Worm (Caenorhabditis elegans) whole organism, L4 larva: Measurements from ENCODE around the gene wrt-3.
A peak's percentile ranks its signal among the peaks of the same experiment; 100 is the strongest.

ENCODE experiments used
- F10B5.3 ChIP-seq: sonication (generic microtip); optimal IDR thresholded peaks from 2 replicates; lab custom pipeline; 2016; ENCODE audit warnings: mild to moderate bottlenecking, missing genetic modification characterization, missing compliant biosample characterization
- F26F4.8 ChIP-seq: fragments of 200-800 bp; sonication (Bioruptor generic); conservative IDR thresholded peaks from 2 replicates; pipeline ENCODE4 v1.3.6; 2022; ENCODE audit warnings: missing genetic modification characterization, missing compliant biosample characterization
- F37D6.2 ChIP-seq: sonication (generic microtip); optimal IDR thresholded peaks from 2 replicates; lab custom pipeline; 2016; ENCODE audit warnings: mild to moderate bottlenecking, missing genetic modification characterization, missing compliant biosample characterization
- F49E8.2 ChIP-seq: sonication (generic microtip); optimal IDR thresholded peaks from 2 replicates; lab custom pipeline; 2016; ENCODE audit warnings: missing compliant biosample characterization, mild to moderate bottlenecking, missing genetic modification characterization, borderline replicate concordance
- R02D3.7 ChIP-seq: fragments of 150-350 bp; sonication (generic microtip); optimal IDR thresholded peaks from 3 replicates; lab custom pipeline; 2014; ENCODE audit warnings: missing biosample characterization, missing genetic modification characterization
- T20F7.1 ChIP-seq: fragments of 200-800 bp; sonication (Bioruptor generic); optimal IDR thresholded peaks from 2 replicates; lab custom pipeline; 2018; ENCODE audit warnings: mild to moderate bottlenecking, missing genetic modification characterization, missing compliant biosample characterization
- T26A8.4 ChIP-seq: fragments of 200-800 bp; sonication (Bioruptor generic); IDR thresholded peaks from 2 replicates; pipeline ENCODE4 v1.3.6; 2022; ENCODE audit warnings: missing genetic modification characterization, missing compliant biosample characterization
- aha-1 ChIP-seq: fragments of 150-350 bp; peaks from one replicate; lab custom pipeline; 2014; ENCODE audit warnings: missing biosample characterization, missing genetic modification characterization
- ama-1 ChIP-seq: fragments of 150-350 bp; optimal IDR thresholded peaks from 2 replicates; lab custom pipeline; 2014; ENCODE audit warnings: inconsistent platforms, mixed read lengths
- ceh-32 ChIP-seq: sonication (generic microtip); optimal IDR thresholded peaks from 2 replicates; lab custom pipeline; 2016; ENCODE audit warnings: mild to moderate bottlenecking, missing genetic modification characterization, missing compliant biosample characterization; ENCODE audit not compliant: poor library complexity
- ceh-44 ChIP-seq: fragments of 200-800 bp; sonication (Bioruptor generic); IDR thresholded peaks from 2 replicates; pipeline ENCODE4 v1.3.6; 2022; ENCODE audit warnings: missing genetic modification reagents, missing genetic modification characterization, missing compliant biosample characterization
- ceh-82 ChIP-seq: sonication (generic microtip); optimal IDR thresholded peaks from 2 replicates; lab custom pipeline; 2017; ENCODE audit warnings: missing biosample characterization, missing genetic modification characterization
- ces-1 ChIP-seq: fragments of 150-350 bp; sonication (generic microtip); optimal IDR thresholded peaks from 4 replicates; lab custom pipeline; 2014; ENCODE audit warnings: missing biosample characterization, missing genetic modification reagents, missing genetic modification characterization
- ctbp-1 ChIP-seq: fragments of 200-800 bp; sonication (Bioruptor generic); IDR thresholded peaks from 2 replicates; pipeline ENCODE4 v1.3.6; 2022; ENCODE audit warnings: missing genetic modification reagents, missing genetic modification characterization, missing compliant biosample characterization
- daf-16 ChIP-seq, 3 experiments: sonication (generic microtip); optimal IDR thresholded peaks; 2 replicates each; lab custom pipeline; 2016 to 2017; ENCODE audit warnings: missing genetic modification characterization in 3 of 3, missing genetic modification reagents in 3 of 3, mild to moderate bottlenecking in 2 of 3, missing compliant biosample characterization in 2 of 3, missing biosample characterization in 1 of 3, moderate library complexity in 1 of 3
- daf-19 ChIP-seq: fragments of 200-800 bp; sonication (Bioruptor generic); conservative IDR thresholded peaks from 2 replicates; pipeline ENCODE4 v1.3.6; 2022; ENCODE audit warnings: missing genetic modification characterization, missing compliant biosample characterization
- daf-8 ChIP-seq: fragments of 200-800 bp; sonication (Bioruptor generic); IDR thresholded peaks from 2 replicates; pipeline ENCODE4 v1.3.6; 2022; ENCODE audit warnings: missing genetic modification characterization, missing compliant biosample characterization
- dmd-6 ChIP-seq: fragments of 200-800 bp; sonication (Bioruptor generic); IDR thresholded peaks from 2 replicates; pipeline ENCODE4 v1.3.6; 2022; ENCODE audit warnings: missing genetic modification reagents, missing genetic modification characterization, missing compliant biosample characterization
- dmd-8 ChIP-seq: fragments of 200-800 bp; sonication (Bioruptor generic); IDR thresholded peaks from 2 replicates; pipeline ENCODE4 v1.3.6; 2022; ENCODE audit warnings: missing genetic modification characterization, missing compliant biosample characterization
- dmd-9 ChIP-seq: fragments of 200-800 bp; sonication (Bioruptor generic); IDR thresholded peaks from 2 replicates; pipeline ENCODE4 v1.3.6; 2022; ENCODE audit warnings: missing genetic modification reagents, missing genetic modification characterization, missing compliant biosample characterization
- dpl-1 ChIP-seq: fragments of 150-350 bp; optimal IDR thresholded peaks from 2 replicates; lab custom pipeline; 2014; ENCODE audit warnings: missing biosample characterization, missing genetic modification reagents, missing genetic modification characterization
- egl-27 ChIP-seq: sonication (generic microtip); optimal IDR thresholded peaks from 3 replicates; lab custom pipeline; 2017; ENCODE audit warnings: missing biosample characterization, missing genetic modification reagents, missing genetic modification characterization
- egl-43 ChIP-seq: fragments of 200-800 bp; sonication (Bioruptor generic); IDR thresholded peaks from 2 replicates; pipeline ENCODE4 v1.3.6; 2022; ENCODE audit warnings: missing genetic modification reagents, missing genetic modification characterization, missing compliant biosample characterization
- fos-1 ChIP-seq: fragments of 150-350 bp; optimal IDR thresholded peaks from 2 replicates; lab custom pipeline; 2014; ENCODE audit warnings: missing biosample characterization, missing genetic modification characterization
- jun-1 ChIP-seq: fragments of 150-350 bp; optimal IDR thresholded peaks from 2 replicates; lab custom pipeline; 2014; ENCODE audit warnings: missing biosample characterization, missing genetic modification reagents, missing genetic modification characterization
- lin-13 ChIP-seq: fragments of 150-350 bp; optimal IDR thresholded peaks from 2 replicates; lab custom pipeline; 2014; ENCODE audit warnings: missing biosample characterization, missing genetic modification reagents, missing genetic modification characterization
- lin-15B ChIP-seq: fragments of 150-350 bp; sonication (generic microtip); optimal IDR thresholded peaks from 3 replicates; lab custom pipeline; 2014; ENCODE audit warnings: missing biosample characterization, missing genetic modification characterization
- lsy-2 ChIP-seq, 2 experiments: fragments of 150-350 bp in 1 of 2; sonication (generic microtip) in 1 of 2; optimal IDR thresholded peaks; 2 replicates each; lab custom pipeline; 2014 to 2017; ENCODE audit warnings: missing biosample characterization in 2 of 2, missing genetic modification characterization in 2 of 2
- madf-5 ChIP-seq, 2 experiments: fragments of 200-800 bp; sonication (Bioruptor generic); IDR thresholded peaks; 2 replicates each; pipeline ENCODE4 v1.3.6; 2022; ENCODE audit warnings: missing compliant biosample characterization in 2 of 2, missing genetic modification characterization in 2 of 2
- madf-9 ChIP-seq: fragments of 200-800 bp; sonication (Bioruptor generic); conservative IDR thresholded peaks from 2 replicates; pipeline ENCODE4 v1.3.6; 2022; ENCODE audit warnings: missing genetic modification reagents, missing genetic modification characterization, missing compliant biosample characterization
- mep-1 ChIP-seq: fragments of 150-350 bp; sonication (generic microtip); optimal IDR thresholded peaks from 3 replicates; lab custom pipeline; 2014; ENCODE audit warnings: missing biosample characterization, missing genetic modification characterization
- mxl-2 ChIP-seq: fragments of 200-800 bp; sonication (Bioruptor generic); conservative IDR thresholded peaks from 2 replicates; pipeline ENCODE4 v1.3.6; 2022; ENCODE audit warnings: missing genetic modification reagents, missing genetic modification characterization, missing compliant biosample characterization
- nhr-10 ChIP-seq: fragments of 150-350 bp; optimal IDR thresholded peaks from 2 replicates; lab custom pipeline; 2014; ENCODE audit warnings: missing biosample characterization, missing genetic modification characterization
- nhr-102 ChIP-seq: sonication (generic microtip); optimal IDR thresholded peaks from 2 replicates; lab custom pipeline; 2016; ENCODE audit warnings: mild to moderate bottlenecking, missing genetic modification characterization, moderate library complexity, missing compliant biosample characterization
- nhr-11 ChIP-seq: fragments of 150-350 bp; optimal IDR thresholded peaks from 2 replicates; lab custom pipeline; 2014; ENCODE audit warnings: missing biosample characterization, missing genetic modification characterization
- nhr-28 ChIP-seq: fragments of 150-350 bp; optimal IDR thresholded peaks from 2 replicates; lab custom pipeline; 2014; ENCODE audit warnings: missing biosample characterization, missing genetic modification characterization
- nhr-41 ChIP-seq: fragments of 200-800 bp; sonication (Bioruptor generic); IDR thresholded peaks from 2 replicates; pipeline ENCODE4 v1.3.6; 2022; ENCODE audit warnings: missing genetic modification reagents, missing genetic modification characterization, missing compliant biosample characterization
- nhr-42 ChIP-seq: fragments of 200-800 bp; sonication (Bioruptor generic); IDR thresholded peaks from 2 replicates; pipeline ENCODE4 v1.3.6; 2022; ENCODE audit warnings: missing genetic modification characterization, missing compliant biosample characterization
- nhr-48 ChIP-seq: sonication (generic microtip); optimal IDR thresholded peaks from 2 replicates; lab custom pipeline; 2016; ENCODE audit warnings: mild to moderate bottlenecking, missing genetic modification characterization, missing compliant biosample characterization
- nhr-6 ChIP-seq: fragments of 150-350 bp; optimal IDR thresholded peaks from 2 replicates; lab custom pipeline; 2014; ENCODE audit warnings: missing biosample characterization, missing genetic modification characterization
- nhr-76 ChIP-seq: fragments of 150-350 bp; optimal IDR thresholded peaks from 2 replicates; lab custom pipeline; 2014; ENCODE audit warnings: missing biosample characterization, missing genetic modification characterization
- pqm-1 ChIP-seq: sonication (generic microtip); optimal IDR thresholded peaks from 2 replicates; lab custom pipeline; 2017; ENCODE audit warnings: missing biosample characterization, missing genetic modification characterization
- saeg-2 ChIP-seq: fragments of 200-800 bp; sonication (Bioruptor generic); IDR thresholded peaks from 2 replicates; pipeline ENCODE4 v1.3.6; 2022; ENCODE audit warnings: missing genetic modification reagents, missing genetic modification characterization, missing compliant biosample characterization
- sdz-12 ChIP-seq: fragments of 200-800 bp; sonication (Bioruptor generic); optimal IDR thresholded peaks from 2 replicates; lab custom pipeline; 2018; ENCODE audit warnings: mild to moderate bottlenecking, missing genetic modification characterization, missing compliant biosample characterization
- snpc-1.2 ChIP-seq: fragments of 200-800 bp; sonication (Bioruptor generic); IDR thresholded peaks from 2 replicates; pipeline ENCODE4 v1.3.6; 2022; ENCODE audit warnings: missing genetic modification reagents, missing genetic modification characterization, missing compliant biosample characterization
- spr-3 ChIP-seq: fragments of 200-800 bp; sonication (Bioruptor generic); optimal IDR thresholded peaks from 2 replicates; lab custom pipeline; 2018; ENCODE audit warnings: mild to moderate bottlenecking, missing genetic modification characterization, missing compliant biosample characterization
- tag-97 ChIP-seq: fragments of 200-800 bp; sonication (Bioruptor generic); IDR thresholded peaks from 2 replicates; pipeline ENCODE4 v1.3.6; 2022; ENCODE audit warnings: missing genetic modification characterization, missing compliant biosample characterization
- tra-1 ChIP-seq: fragments of 200-800 bp; sonication (Bioruptor generic); IDR thresholded peaks from 2 replicates; pipeline ENCODE4 v1.3.6; 2022; ENCODE audit warnings: missing genetic modification reagents, missing genetic modification characterization, missing compliant biosample characterization
- unc-130 ChIP-seq: sonication (generic microtip); optimal IDR thresholded peaks from 2 replicates; lab custom pipeline; 2016; ENCODE audit warnings: missing genetic modification reagents, missing genetic modification characterization, missing compliant biosample characterization
- unc-39 ChIP-seq: sonication (generic microtip); optimal IDR thresholded peaks from 2 replicates; lab custom pipeline; 2017; ENCODE audit warnings: missing biosample characterization, missing genetic modification characterization
- unc-62 ChIP-seq, 3 experiments: fragments of 150-350 bp in 1 of 3; sonication (generic microtip); optimal IDR thresholded peaks in 2 of 3; peaks in 1 of 3; 1 replicate in 1 of 3; 2 replicates in 2 of 3; lab custom pipeline; 2014 to 2017; ENCODE audit warnings: missing biosample characterization in 3 of 3, missing genetic modification characterization in 3 of 3, missing genetic modification reagents in 3 of 3, missing genotype in 1 of 3
- zag-1 ChIP-seq: fragments of 150-350 bp; optimal IDR thresholded peaks from 2 replicates; lab custom pipeline; 2014; ENCODE audit warnings: missing biosample characterization, missing genetic modification characterization

The wrt-3 gene

ce11 chrIV:9440880-9441336, 36.3 kb downstream of the wrt-3 start, which contains the start of gene idh-1 (continued):
- peak; percentile 46; the same call in 1 of the 2 replicates for TF ChIP-seq snpc-1.2
- no peak for TF ChIP-seq ces-1
- TF ChIP-seq mep-1, result peak; percentile 41
- TF ChIP-seq ama-1 (lab: Kevin White, UChicago), result peak; percentile 37
- TF ChIP-seq nhr-41 (GFP tag; lab: Robert Waterston, UW), result no peak
- TF ChIP-seq tag-97 (GFP tag; lab: Robert Waterston, UW), result no peak
- no peak for TF ChIP-seq ceh-44 (GFP tag; lab: Robert Waterston, UW)
- TF ChIP-seq T26A8.4, result 0 out of 2 replicates have a peak, but pooled peaks have one; percentile 20
- TF ChIP-seq lin-15B (tag; lab: Kevin White, UChicago), result no peak
- TF ChIP-seq F37D6.2 (tag; lab: Kevin White, UChicago), result no peak
- peak; percentile 71 for TF ChIP-seq dpl-1 (GFP tag; lab: Kevin White, UChicago)
- TF ChIP-seq egl-27 (tag; lab: Kevin White, UChicago), result no peak
- peak; percentile 29 for TF ChIP-seq nhr-102 (tag; lab: Kevin White, UChicago)
- TF ChIP-seq madf-5 (GFP tag; IDR thresholded peaks at IDR 0.05; lab: Robert Waterston, UW), result no peak
- TF ChIP-seq nhr-76, result no peak
- no peak for TF ChIP-seq daf-16 (GFP tag; optimal IDR thresholded peaks at IDR 0.05; lab: Kevin White, UChicago)
- peak; percentile 8 for TF ChIP-seq daf-16 (tag; optimal IDR thresholded peaks at IDR 0.05; lab: Kevin White, UChicago)
- peak; percentile 24 for TF ChIP-seq T20F7.1 (GFP tag; lab: Kevin White, UChicago)
- no peak for TF ChIP-seq jun-1 (tag; lab: Kevin White, UChicago)
- no peak for TF ChIP-seq zag-1
- no peak for TF ChIP-seq fos-1 (tag; lab: Kevin White, UChicago)
- TF ChIP-seq R02D3.7 (tag; lab: Kevin White, UChicago), result no peak
- TF ChIP-seq lin-13 (GFP tag; lab: Kevin White, UChicago), result no peak
- TF ChIP-seq nhr-28 (tag; lab: Kevin White, UChicago), result peak; percentile 98
- TF ChIP-seq dmd-6 (GFP tag; lab: Robert Waterston, UW), result peak; percentile 32; the same call in 1 of the 2 replicates
- no peak for TF ChIP-seq unc-39 (tag; lab: Kevin White, UChicago)
- TF ChIP-seq dmd-8 (GFP tag; lab: Robert Waterston, UW), result no peak
- TF ChIP-seq daf-19 (GFP tag; lab: Robert Waterston, UW), result no peak
- peak; percentile 32 for TF ChIP-seq nhr-10 (tag; lab: Kevin White, UChicago)
- TF ChIP-seq sdz-12 (GFP tag; lab: Kevin White, UChicago), result no peak
- TF ChIP-seq tra-1 (GFP tag; lab: Robert Waterston, UW), result no peak
- no peak for TF ChIP-seq mxl-2 (GFP tag; lab: Robert Waterston, UW)
- peak; percentile 86 for TF ChIP-seq nhr-11
- TF ChIP-seq F26F4.8 (GFP tag; lab: Robert Waterston, UW), result no peak
- TF ChIP-seq spr-3, result no peak
- no peak for TF ChIP-seq ceh-32 (tag; lab: Kevin White, UChicago)
- TF ChIP-seq saeg-2 (GFP tag; lab: Robert Waterston, UW), result no peak
- TF ChIP-seq aha-1 (tag; lab: Kevin White, UChicago), result peak; percentile 34
- TF ChIP-seq pqm-1 (tag; lab: Kevin White, UChicago), result no peak
- no peak for TF ChIP-seq daf-8
- TF ChIP-seq nhr-6, result no peak
- TF ChIP-seq ceh-82 (tag; lab: Kevin White, UChicago), result no peak
- peak; percentile 36 for TF ChIP-seq unc-130 (GFP tag; lab: Kevin White, UChicago)
- no peak for TF ChIP-seq madf-9 (GFP tag; lab: Robert Waterston, UW)
- TF ChIP-seq F10B5.3 (tag; lab: Kevin White, UChicago), result no peak
- TF ChIP-seq dmd-9 (GFP tag; lab: Robert Waterston, UW), result no peak
- TF ChIP-seq unc-62 (GFP tag; optimal IDR thresholded peaks at IDR 0.05 in 1 of 2; lab: Kevin White, UChicago), result peak in 1 of 2 experiments; percentile 84
- no peak for TF ChIP-seq unc-62 (tag; optimal IDR thresholded peaks at IDR 0.05; lab: Kevin White, UChicago)
- TF ChIP-seq F49E8.2, result no peak
- TF ChIP-seq nhr-42, result 0 out of 2 replicates have a peak, but pooled peaks have one; percentile 19
- no peak for TF ChIP-seq lsy-2 (tag; optimal IDR thresholded peaks at IDR 0.05; lab: Kevin White, UChicago)
- no peak for TF ChIP-seq nhr-48
- no peak; the same call in 1 of the 2 replicates for TF ChIP-seq egl-43 (GFP tag; lab: Robert Waterston, UW)
- TF ChIP-seq ctbp-1 (GFP tag; lab: Robert Waterston, UW), result no peak
